Worm (Caenorhabditis elegans) whole organism, young adult: ENCODE measurements around the gene C35A5.6.

Experiments used
- B0261.1 ChIP-seq: sonication (generic microtip); optimal IDR thresholded peaks from 2 replicates; lab custom pipeline; 2016; ENCODE audit warnings: mild to moderate bottlenecking, missing genetic modification characterization, moderate library complexity, missing compliant biosample characterization
- B0336.3 ChIP-seq: fragments of 200-800 bp; sonication (Bioruptor generic); IDR thresholded peaks from 2 replicates; pipeline ENCODE4 v1.3.6; 2022; ENCODE audit warnings: missing genetic modification characterization, missing compliant biosample characterization
- D2030.7 ChIP-seq: fragments of 200-800 bp; sonication (Bioruptor generic); IDR thresholded peaks from 2 replicates; pipeline ENCODE4 v1.3.6; 2022; ENCODE audit warnings: missing genetic modification reagents, missing genetic modification characterization, missing compliant biosample characterization
- F23B12.7 ChIP-seq: sonication (generic microtip); optimal IDR thresholded peaks from 2 replicates; lab custom pipeline; 2017; ENCODE audit warnings: missing genetic modification characterization, mild to moderate bottlenecking, missing compliant biosample characterization, antibody characterized with exemption, moderate library complexity; ENCODE audit not compliant: insufficient read depth
- F39B2.1 ChIP-seq: fragments of 200-800 bp; sonication (Bioruptor generic); IDR thresholded peaks from 2 replicates; pipeline ENCODE4 v1.3.6; 2022; ENCODE audit warnings: missing genetic modification reagents, missing genetic modification characterization, missing compliant biosample characterization
- F52B5.7 ChIP-seq: sonication (generic microtip); optimal IDR thresholded peaks from 2 replicates; lab custom pipeline; 2016; ENCODE audit warnings: mild to moderate bottlenecking, missing genetic modification characterization, missing compliant biosample characterization
- F55B11.4 ChIP-seq: sonication (generic microtip); optimal IDR thresholded peaks from 2 replicates; lab custom pipeline; 2016; ENCODE audit warnings: missing compliant biosample characterization, missing genetic modification characterization, borderline replicate concordance; ENCODE audit not compliant: insufficient read depth
- F57C9.4 ChIP-seq: sonication (generic microtip); optimal IDR thresholded peaks from 2 replicates; lab custom pipeline; 2017; ENCODE audit warnings: mild to moderate bottlenecking, missing genetic modification characterization, missing compliant biosample characterization
- K11D2.4 ChIP-seq: fragments of 200-800 bp; sonication (Bioruptor generic); IDR thresholded peaks from 2 replicates; pipeline ENCODE4 v1.3.6; 2022; ENCODE audit warnings: missing genetic modification reagents, missing genetic modification characterization, missing compliant biosample characterization
- K12H6.12 ChIP-seq: fragments of 200-800 bp; sonication (Bioruptor generic); optimal IDR thresholded peaks from 2 replicates; lab custom pipeline; 2018; ENCODE audit warnings: mild to moderate bottlenecking, missing genetic modification characterization, missing compliant biosample characterization
- T26A5.8 ChIP-seq: sonication (generic microtip); optimal IDR thresholded peaks from 2 replicates; lab custom pipeline; 2016; ENCODE audit warnings: missing genetic modification characterization, missing compliant biosample characterization
- Y53F4B.3 ChIP-seq: fragments of 200-800 bp; sonication (Bioruptor generic); IDR thresholded peaks from 2 replicates; pipeline ENCODE4 v1.3.6; 2022; ENCODE audit warnings: missing genetic modification reagents, missing genetic modification characterization, missing compliant biosample characterization
- aptf-3 ChIP-seq: fragments of 200-800 bp; sonication (Bioruptor generic); IDR thresholded peaks from 2 replicates; pipeline ENCODE4 v1.3.6; 2022; ENCODE audit warnings: missing genetic modification characterization, missing compliant biosample characterization
- attf-5 ChIP-seq: fragments of 200-800 bp; sonication (Bioruptor generic); optimal IDR thresholded peaks from 2 replicates; lab custom pipeline; 2018; ENCODE audit warnings: mild to moderate bottlenecking, missing genetic modification characterization, missing compliant biosample characterization
- cebp-2 ChIP-seq: fragments of 200-800 bp; sonication (Bioruptor generic); IDR thresholded peaks from 2 replicates; pipeline ENCODE4 v1.3.6; 2022; ENCODE audit warnings: missing genetic modification characterization, missing compliant biosample characterization
- ceh-58 ChIP-seq: fragments of 200-800 bp; sonication (Bioruptor generic); IDR thresholded peaks from 2 replicates; pipeline ENCODE4 v1.3.6; 2022; ENCODE audit warnings: missing genetic modification characterization, missing compliant biosample characterization
- ceh-91 ChIP-seq: fragments of 200-800 bp; sonication (Bioruptor generic); IDR thresholded peaks from 2 replicates; pipeline ENCODE4 v1.3.6; 2022; ENCODE audit warnings: missing genetic modification reagents, missing genetic modification characterization, missing compliant biosample characterization
- dox-1 ChIP-seq: fragments of 200-800 bp; sonication (Bioruptor generic); IDR thresholded peaks from 2 replicates; pipeline ENCODE4 v1.3.6; 2022; ENCODE audit warnings: missing genetic modification reagents, missing genetic modification characterization, missing compliant biosample characterization
- efl-1 ChIP-seq: fragments of 150-350 bp; optimal IDR thresholded peaks from 2 replicates; lab custom pipeline; 2014; ENCODE audit warnings: missing biosample characterization, missing genetic modification reagents, missing genetic modification characterization
- egrh-3 ChIP-seq: fragments of 200-800 bp; sonication (Bioruptor generic); IDR thresholded peaks from 2 replicates; pipeline ENCODE4 v1.3.6; 2022; ENCODE audit warnings: missing genetic modification reagents, missing genetic modification characterization, missing compliant biosample characterization
- fkh-3 ChIP-seq: sonication (generic microtip); optimal IDR thresholded peaks from 2 replicates; lab custom pipeline; 2016; ENCODE audit warnings: mild to moderate bottlenecking, missing genetic modification characterization, missing compliant biosample characterization
- lin-40 ChIP-seq: sonication (generic microtip); optimal IDR thresholded peaks from 2 replicates; lab custom pipeline; 2016; ENCODE audit warnings: missing genetic modification characterization, mild to moderate bottlenecking, missing compliant biosample characterization, missing genotype, missing genetic modification reagents
- madf-10 ChIP-seq: sonication (generic microtip); optimal IDR thresholded peaks from 2 replicates; lab custom pipeline; 2016; ENCODE audit warnings: mild to moderate bottlenecking, missing genetic modification characterization, missing compliant biosample characterization
- mes-4 ChIP-seq: sonication (generic microtip); optimal IDR thresholded peaks from 2 replicates; lab custom pipeline; 2016; ENCODE audit warnings: missing genotype, missing genetic modification characterization, missing compliant biosample characterization
- nfya-1 ChIP-seq: sonication (generic microtip); optimal IDR thresholded peaks from 2 replicates; lab custom pipeline; 2017; ENCODE audit warnings: antibody characterized with exemption, missing compliant biosample characterization, missing genetic modification characterization, borderline replicate concordance; ENCODE audit not compliant: insufficient read depth
- nfyb-1 ChIP-seq: fragments of 200-800 bp; sonication (Bioruptor generic); IDR thresholded peaks from 2 replicates; pipeline ENCODE4 v1.3.6; 2022; ENCODE audit warnings: missing genetic modification reagents, missing genetic modification characterization, missing compliant biosample characterization
- repo-1 ChIP-seq: sonication (generic microtip); optimal IDR thresholded peaks from 2 replicates; lab custom pipeline; 2017; ENCODE audit warnings: mild to moderate bottlenecking, missing genetic modification characterization, missing compliant biosample characterization
- rpc-1 ChIP-seq, 2 experiments: fragments of 150-350 bp in 1 of 2; sonication (generic microtip) in 1 of 2; optimal IDR thresholded peaks; 2 replicates each; lab custom pipeline; 2014 to 2018; ENCODE audit warnings: missing biosample characterization in 1 of 2, missing genetic modification characterization in 1 of 2, missing genetic modification reagents in 1 of 2, missing genotype in 1 of 2
- sea-2 ChIP-seq: fragments of 200-800 bp; sonication (Bioruptor generic); IDR thresholded peaks from 2 replicates; pipeline ENCODE4 v1.3.6; 2022; ENCODE audit warnings: missing genetic modification characterization, missing compliant biosample characterization
- snpc-1.1 ChIP-seq: sonication (generic microtip); optimal IDR thresholded peaks from 2 replicates; lab custom pipeline; 2017; ENCODE audit warnings: missing genetic modification characterization, mild to moderate bottlenecking, missing compliant biosample characterization, antibody characterized with exemption, moderate library complexity, missing genotype, missing genetic modification reagents; ENCODE audit not compliant: insufficient read depth
- somi-1 ChIP-seq: fragments of 200-800 bp; sonication (Bioruptor generic); optimal IDR thresholded peaks from 2 replicates; lab custom pipeline; 2018; ENCODE audit warnings: mild to moderate bottlenecking, missing genetic modification characterization, missing compliant biosample characterization
- sptf-2 ChIP-seq: fragments of 200-800 bp; sonication (Bioruptor generic); optimal IDR thresholded peaks from 2 replicates; lab custom pipeline; 2018; ENCODE audit warnings: mild to moderate bottlenecking, missing genetic modification characterization, missing compliant biosample characterization
- ztf-18 ChIP-seq: sonication (generic microtip); optimal IDR thresholded peaks from 2 replicates; lab custom pipeline; 2016; ENCODE audit warnings: missing genotype, mild to moderate bottlenecking, missing genetic modification characterization, missing compliant biosample characterization
- ztf-22 ChIP-seq: fragments of 200-800 bp; sonication (Bioruptor generic); optimal IDR thresholded peaks from 2 replicates; lab custom pipeline; 2018; ENCODE audit warnings: mild to moderate bottlenecking, missing genetic modification characterization, moderate library complexity, missing compliant biosample characterization
- ztf-28 ChIP-seq: fragments of 200-800 bp; sonication (Bioruptor generic); IDR thresholded peaks from 2 replicates; pipeline ENCODE4 v1.3.6; 2022; ENCODE audit warnings: missing genetic modification reagents, missing genetic modification characterization, missing compliant biosample characterization
- ztf-6 ChIP-seq: fragments of 200-800 bp; sonication (Bioruptor generic); IDR thresholded peaks from 2 replicates; pipeline ENCODE4 v1.3.6; 2022; ENCODE audit warnings: missing genetic modification reagents, missing genetic modification characterization, missing compliant biosample characterization

C35A5.6 gene

DNA sequence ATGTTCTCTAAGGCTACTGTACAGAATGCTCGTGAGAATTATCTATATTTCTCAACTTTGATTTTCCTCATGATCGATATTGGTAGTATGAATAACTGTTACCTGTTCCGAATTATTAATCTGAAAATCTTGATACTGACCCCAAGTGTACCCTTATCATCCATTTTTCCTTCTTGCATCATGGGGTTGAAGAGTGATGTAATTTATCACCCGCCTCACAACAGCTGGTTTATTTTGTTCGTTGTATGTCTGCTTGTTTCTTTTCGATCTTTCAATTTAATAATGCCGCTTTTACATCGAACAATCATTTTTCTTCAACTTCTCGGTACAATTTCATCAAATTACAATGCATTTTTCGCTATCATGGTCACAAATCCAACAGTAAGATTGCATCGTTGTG is at the start of gene C35A5.6:
TSS of gene C35A5.6 (plus strand) at position 283 of the 400 bp plus-strand sequence.
- TF ChIP-seq B0261.1 (tag; lab: Kevin White, UChicago) (no peak), F55B11.4 (no peak), cebp-2 (no peak), attf-5 (no peak), F23B12.7 (tag; lab: Kevin White, UChicago) (no peak), madf-10 (tag; lab: Kevin White, UChicago) (no peak), K12H6.12 (no peak), T26A5.8 (tag; lab: Kevin White, UChicago) (no peak), repo-1 (no peak), sea-2 (GFP tag; lab: Robert Waterston, UW) (no peak), ztf-22 (no peak), mes-4 (tag; lab: Kevin White, UChicago) (no peak), ceh-91 (no peak), ztf-28 (no peak), somi-1 (GFP tag; lab: Kevin White, UChicago) (no peak), B0336.3 (no peak)

DNA sequence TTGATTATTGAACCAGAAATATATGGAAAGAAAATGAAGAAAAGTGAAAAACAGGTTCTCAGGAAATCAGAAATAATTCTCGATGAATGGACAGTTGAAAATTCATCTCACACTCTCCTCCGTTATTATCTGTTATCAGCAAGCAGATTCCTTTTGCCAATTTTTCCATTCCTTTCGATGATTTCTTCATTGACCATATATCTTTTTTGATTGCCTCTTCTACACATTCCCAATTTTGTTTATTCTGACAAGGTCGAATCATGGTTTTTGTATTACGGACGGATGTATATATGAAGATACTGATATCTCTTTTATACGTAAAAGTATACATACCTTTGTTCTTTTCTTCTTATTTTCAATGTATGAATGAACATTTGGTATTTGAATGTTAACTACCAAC is 48.3 kb upstream of the C35A5.6 start:
- no peak for TF ChIP-seq sea-2 (GFP tag; lab: Robert Waterston, UW)
- no peak for TF ChIP-seq F23B12.7 (tag; lab: Kevin White, UChicago)
- TF ChIP-seq aptf-3 (GFP tag; lab: Robert Waterston, UW): no peak
- TF ChIP-seq Y53F4B.3: no peak
- TF ChIP-seq madf-10 (tag; lab: Kevin White, UChicago): no peak
- no peak for TF ChIP-seq egrh-3 (GFP tag; lab: Robert Waterston, UW)
- no peak for TF ChIP-seq ztf-6 (GFP tag; lab: Robert Waterston, UW)
- TF ChIP-seq efl-1 (GFP tag; lab: Kevin White, UChicago): no peak
- TF ChIP-seq F52B5.7 (tag; lab: Kevin White, UChicago): no peak
- no peak for TF ChIP-seq dox-1 (GFP tag; lab: Robert Waterston, UW)
- no peak for TF ChIP-seq nfyb-1
- no peak for TF ChIP-seq lin-40
- no peak for TF ChIP-seq K12H6.12
- no peak for TF ChIP-seq K11D2.4 (GFP tag; lab: Robert Waterston, UW)
- no peak for TF ChIP-seq somi-1 (GFP tag; lab: Kevin White, UChicago)
- TF ChIP-seq ceh-58 (GFP tag; lab: Robert Waterston, UW): no peak
- no peak for TF ChIP-seq nfya-1 (tag; lab: Kevin White, UChicago)
- TF ChIP-seq fkh-3 (tag; lab: Kevin White, UChicago): no peak

DNA sequence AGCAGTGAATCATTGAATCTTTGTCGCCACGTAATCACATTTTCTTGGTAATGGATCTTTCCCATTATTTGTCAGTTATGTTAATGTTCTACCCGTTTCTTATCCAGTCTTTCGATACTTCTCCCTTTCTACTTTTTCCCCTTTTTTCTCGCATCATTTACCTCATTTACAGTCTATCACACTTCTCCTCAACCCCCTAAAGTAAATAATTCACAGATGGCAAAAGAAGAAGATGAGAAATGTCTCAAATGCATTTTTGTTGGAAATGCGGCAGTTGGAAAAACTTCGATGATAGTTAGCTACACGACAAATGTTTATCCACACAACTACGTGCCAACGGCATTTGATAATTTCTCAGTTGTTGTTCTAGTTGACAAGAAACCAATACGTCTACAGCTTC is 46.9 kb upstream of the C35A5.6 start, which contains the start of gene chw-1:
TSS of gene chw-1 (plus strand) at position 217 of the 400 bp plus-strand sequence.
- TF ChIP-seq B0336.3: no peak
- no peak for TF ChIP-seq D2030.7 (GFP tag; lab: Robert Waterston, UW)
- no peak for TF ChIP-seq F57C9.4 (tag; lab: Kevin White, UChicago)
- no peak for TF ChIP-seq ztf-18
- TF ChIP-seq rpc-1 (optimal IDR thresholded peaks at IDR 0.05; lab: Kevin White, UChicago): no peak
- TF ChIP-seq rpc-1 (tag; optimal IDR thresholded peaks at IDR 0.05; lab: Kevin White, UChicago): no peak
- no peak for TF ChIP-seq snpc-1.1 (tag; lab: Kevin White, UChicago)
- no peak for TF ChIP-seq F39B2.1 (GFP tag; lab: Robert Waterston, UW)

DNA sequence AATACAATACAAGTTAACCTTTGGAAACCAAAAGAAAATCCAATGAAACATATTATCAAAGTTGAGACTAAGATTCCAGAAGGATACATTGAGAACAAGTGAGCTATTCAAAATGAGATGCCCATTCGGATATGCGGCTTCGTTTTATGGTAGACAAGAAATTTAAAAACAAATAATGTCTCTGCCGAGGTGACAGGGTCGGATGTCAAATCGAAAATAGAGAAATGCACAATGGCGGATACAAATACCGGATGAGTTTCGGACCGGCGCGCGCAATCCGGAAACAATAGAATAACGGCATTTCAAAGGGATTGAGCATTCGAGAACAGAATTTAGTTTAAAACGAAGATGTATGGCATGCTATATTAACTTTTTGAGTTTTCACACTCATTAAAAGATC is 45.7 kb upstream of the C35A5.6 start, which contains the start of gene F22E12.3:
TSS of gene F22E12.3 (minus strand) at position 101 of the 400 bp plus-strand sequence.
- no peak for TF ChIP-seq sptf-2
